Fruit fly (Drosophila melanogaster) whole organism, embryonic: ENCODE measurements around the gene CG42542.
A peak's percentile ranks its signal among the peaks of the same experiment; 100 is the strongest.

Experiments used
- Adf1 ChIP-seq: fragments of 200-800 bp; sonication (Bioruptor generic); IDR thresholded peaks from 2 replicates; pipeline ENCODE4 v1.3.6; 2022; ENCODE audit warnings: missing biosample characterization, missing genetic modification characterization
- Awh ChIP-seq: fragments of 200-800 bp; sonication (Bioruptor generic); IDR thresholded peaks from 2 replicates; pipeline ENCODE4, ENCODE4 v1.3.6; 2022; ENCODE audit warnings: missing biosample characterization, missing genetic modification characterization
- BEAF-32 ChIP-seq: fragments of 200-800 bp; sonication (Bioruptor generic); optimal IDR thresholded peaks from 3 replicates; lab custom pipeline; 2017; ENCODE audit warnings: missing biosample characterization, missing genetic modification characterization, mild to moderate bottlenecking, moderate library complexity, missing genetic modification reagents
- Blimp-1 ChIP-seq: fragments of 200-800 bp; sonication (Bioruptor generic); optimal IDR thresholded peaks from 3 replicates; lab custom pipeline; 2018; ENCODE audit warnings: missing biosample characterization, missing genetic modification characterization, mild to moderate bottlenecking, moderate library complexity, missing genetic modification reagents
- CG10654 ChIP-seq: fragments of 200-800 bp; sonication (Bioruptor generic); optimal IDR thresholded peaks from 2 replicates; lab custom pipeline; 2016; ENCODE audit warnings: missing biosample characterization, missing genetic modification characterization
- CG11398 ChIP-seq: fragments of 200-800 bp; sonication (Bioruptor generic); optimal IDR thresholded peaks from 2 replicates; lab custom pipeline; 2016; ENCODE audit warnings: missing biosample characterization, missing genetic modification characterization
- CG12744 ChIP-seq: fragments of 200-800 bp; sonication (Bioruptor generic); optimal IDR thresholded peaks from 2 replicates; lab custom pipeline; 2016; ENCODE audit warnings: missing biosample characterization, missing genetic modification characterization
- CG12942 ChIP-seq: fragments of 200-800 bp; sonication (Bioruptor generic); optimal IDR thresholded peaks from 3 replicates; lab custom pipeline; 2016; ENCODE audit warnings: missing biosample characterization, missing genetic modification characterization
- CG15011 ChIP-seq: fragments of 200-800 bp; sonication (Bioruptor generic); optimal IDR thresholded peaks from 3 replicates; lab custom pipeline; 2018; ENCODE audit warnings: missing biosample characterization, mild to moderate bottlenecking, missing genetic modification characterization
- CG17802 ChIP-seq: fragments of 200-800 bp; sonication (Bioruptor generic); optimal IDR thresholded peaks from 2 replicates; lab custom pipeline; 2018; ENCODE audit warnings: missing biosample characterization, mild to moderate bottlenecking, missing genetic modification characterization, moderate library complexity
- CG18011 ChIP-seq: fragments of 200-800 bp; sonication (Bioruptor generic); optimal IDR thresholded peaks from 2 replicates; lab custom pipeline; 2017; ENCODE audit warnings: missing biosample characterization, missing genetic modification characterization, mild to moderate bottlenecking, moderate library complexity, missing genotype
- CG1832 ChIP-seq: fragments of 200-800 bp; sonication (Bioruptor generic); optimal IDR thresholded peaks from 2 replicates; lab custom pipeline; 2017; ENCODE audit warnings: missing biosample characterization, mild to moderate bottlenecking, missing genetic modification characterization, inconsistent platforms
- CG30403 ChIP-seq: fragments of 200-800 bp; sonication (Bioruptor generic); optimal IDR thresholded peaks from 3 replicates; lab custom pipeline; 2016; ENCODE audit warnings: missing biosample characterization, missing genetic modification characterization
- CG31441 ChIP-seq: fragments of 200-800 bp; sonication (Bioruptor generic); IDR thresholded peaks from 2 replicates; pipeline ENCODE4 v1.3.6; 2022; ENCODE audit warnings: missing biosample characterization, missing genetic modification characterization
- CG4282 ChIP-seq: fragments of 200-800 bp; sonication (Bioruptor generic); optimal IDR thresholded peaks from 2 replicates; lab custom pipeline; 2016; ENCODE audit warnings: missing biosample characterization, missing genetic modification characterization
- CG4707 ChIP-seq: fragments of 200-800 bp; sonication (Bioruptor generic); optimal IDR thresholded peaks from 2 replicates; lab custom pipeline; 2018; ENCODE audit warnings: missing biosample characterization, mild to moderate bottlenecking, missing genetic modification characterization, moderate library complexity
- CG6654 ChIP-seq: fragments of 200-800 bp; sonication (Bioruptor generic); optimal IDR thresholded peaks from 2 replicates; lab custom pipeline; 2017; ENCODE audit warnings: missing biosample characterization, mild to moderate bottlenecking, missing genetic modification characterization
- D ChIP-seq, 2 experiments: fragments of 200-800 bp in 1 of 2; fragments of >200 bp in 1 of 2; sonication (Bioruptor generic) in 1 of 2; optimal IDR thresholded peaks; 2 replicates in 1 of 2; 3 replicates in 1 of 2; lab custom pipeline; 2017; ENCODE audit warnings: mild to moderate bottlenecking in 1 of 2, missing biosample characterization in 1 of 2, missing genetic modification characterization in 1 of 2, missing genetic modification reagents in 1 of 2
- Dbx ChIP-seq: fragments of 200-800 bp; sonication (Bioruptor generic); IDR thresholded peaks from 3 replicates; pipeline ENCODE4 v1.3.6; 2022; ENCODE audit warnings: missing biosample characterization, missing genetic modification characterization
- Ets97D ChIP-seq: fragments of 200-800 bp; sonication (Bioruptor generic); optimal IDR thresholded peaks from 3 replicates; lab custom pipeline; 2016; ENCODE audit warnings: missing biosample characterization, missing genetic modification characterization
- Gsc ChIP-seq: fragments of 200-800 bp; sonication (Bioruptor generic); IDR thresholded peaks from 2 replicates; pipeline ENCODE4 v1.3.6; 2022; ENCODE audit warnings: missing biosample characterization, missing genetic modification characterization
- HmgD ChIP-seq: fragments of 200-800 bp; sonication (Bioruptor generic); optimal IDR thresholded peaks from 3 replicates; lab custom pipeline; 2016; ENCODE audit warnings: missing biosample characterization, missing genetic modification characterization
- HmgZ ChIP-seq: fragments of 200-800 bp; sonication (Bioruptor generic); optimal IDR thresholded peaks from 2 replicates; lab custom pipeline; 2018; ENCODE audit warnings: missing biosample characterization, mild to moderate bottlenecking, missing genetic modification characterization
- Hmx ChIP-seq: fragments of 200-800 bp; sonication (Bioruptor generic); optimal IDR thresholded peaks from 2 replicates; lab custom pipeline; 2016; ENCODE audit warnings: missing biosample characterization, missing genetic modification characterization
- Hr78 ChIP-seq, 2 experiments: fragments of 200-800 bp in 1 of 2; fragments of >200 bp in 1 of 2; sonication (Bioruptor generic) in 1 of 2; optimal IDR thresholded peaks; 2 replicates each; lab custom pipeline; 2017 to 2019; ENCODE audit warnings: missing biosample characterization in 2 of 2, missing genetic modification characterization in 2 of 2, mild to moderate bottlenecking in 1 of 2, moderate library complexity in 1 of 2
- Nf-YB ChIP-seq: fragments of 200-800 bp; sonication (Bioruptor generic); optimal IDR thresholded peaks from 3 replicates; lab custom pipeline; 2019; ENCODE audit warnings: missing biosample characterization, mild to moderate bottlenecking, missing genetic modification characterization, moderate library complexity
- Oli ChIP-seq: fragments of 200-800 bp; sonication (Bioruptor generic); optimal IDR thresholded peaks from 2 replicates; lab custom pipeline; 2018; ENCODE audit warnings: missing biosample characterization, mild to moderate bottlenecking, missing genetic modification characterization, moderate library complexity
- Ravus ChIP-seq: fragments of 200-800 bp; sonication (Bioruptor generic); IDR thresholded peaks from 2 replicates; pipeline ENCODE4 v1.3.6; 2022; ENCODE audit warnings: missing biosample characterization, missing genetic modification characterization
- Sin3A ChIP-seq: fragments of >200 bp; optimal IDR thresholded peaks from 2 replicates; lab custom pipeline; 2018
- Stat92E ChIP-seq, 3 experiments: fragments of >200 bp in 2 of 3; fragments of 200-800 bp in 1 of 3; sonication (Bioruptor generic) in 1 of 3; optimal IDR thresholded peaks; 2 replicates each; lab custom pipeline; 2017 to 2019; ENCODE audit warnings: missing biosample characterization in 3 of 3, missing genetic modification characterization in 3 of 3, mild to moderate bottlenecking in 1 of 3, moderate library complexity in 1 of 3
- al ChIP-seq: fragments of 200-800 bp; sonication (Bioruptor generic); IDR thresholded peaks from 2 replicates; pipeline ENCODE4 v1.3.6; 2022; ENCODE audit warnings: missing biosample characterization, missing genetic modification characterization
- aop ChIP-seq: fragments of 200-800 bp; sonication (Bioruptor generic); IDR thresholded peaks from 2 replicates; pipeline ENCODE4 v1.3.6; 2022; ENCODE audit warnings: missing biosample characterization, missing genetic modification characterization
- bcd ChIP-seq: fragments of 200-800 bp; sonication (Bioruptor generic); optimal IDR thresholded peaks from 2 replicates; lab custom pipeline; 2017; ENCODE audit warnings: missing biosample characterization, mild to moderate bottlenecking, missing genetic modification characterization
- cg ChIP-seq: fragments of 200-800 bp; sonication (Bioruptor generic); optimal IDR thresholded peaks from 3 replicates; lab custom pipeline; 2019; ENCODE audit warnings: missing biosample characterization, mild to moderate bottlenecking, missing genetic modification characterization, moderate library complexity
- dmrt99B ChIP-seq: fragments of 200-800 bp; sonication (Bioruptor generic); optimal IDR thresholded peaks from 2 replicates; lab custom pipeline; 2018; ENCODE audit warnings: missing biosample characterization, mild to moderate bottlenecking, missing genetic modification characterization, moderate library complexity
- fd96Cb ChIP-seq: fragments of 200-800 bp; sonication (Bioruptor generic); optimal IDR thresholded peaks from 2 replicates; lab custom pipeline; 2018; ENCODE audit warnings: missing biosample characterization, mild to moderate bottlenecking, missing genetic modification characterization, moderate library complexity
- gce ChIP-seq: fragments of 200-800 bp; sonication (Bioruptor generic); IDR thresholded peaks from 3 replicates; pipeline ENCODE4 v1.3.6; 2022; ENCODE audit warnings: missing biosample characterization, missing genetic modification characterization
- gsb ChIP-seq: fragments of 200-800 bp; sonication (Bioruptor generic); IDR thresholded peaks from 2 replicates; pipeline ENCODE4 v1.3.6; 2022; ENCODE audit warnings: missing biosample characterization, missing genetic modification characterization
- hkb ChIP-seq, 2 experiments: fragments of 200-800 bp in 1 of 2; fragments of >200 bp in 1 of 2; sonication (Bioruptor generic) in 1 of 2; IDR thresholded peaks in 1 of 2; optimal IDR thresholded peaks in 1 of 2; 2 replicates each; pipeline versions ENCODE4 v1.3.6 to Lab custom; 2017 to 2022; ENCODE audit warnings: missing biosample characterization in 1 of 2, missing genetic modification characterization in 1 of 2
- klu ChIP-seq: fragments of 200-800 bp; sonication (Bioruptor generic); IDR thresholded peaks from 2 replicates; pipeline ENCODE4 v1.3.6; 2022; ENCODE audit warnings: missing biosample characterization, missing genetic modification characterization
- luna ChIP-seq: fragments of 200-800 bp; sonication (Bioruptor generic); optimal IDR thresholded peaks from 2 replicates; lab custom pipeline; 2016; ENCODE audit warnings: missing biosample characterization, missing genetic modification characterization
- p53 ChIP-seq: fragments of 200-800 bp; sonication (Bioruptor generic); optimal IDR thresholded peaks from 2 replicates; lab custom pipeline; 2016; ENCODE audit warnings: missing biosample characterization, missing genetic modification characterization
- pho ChIP-seq: fragments of 200-800 bp; sonication (Bioruptor generic); optimal IDR thresholded peaks from 2 replicates; lab custom pipeline; 2016; ENCODE audit warnings: missing biosample characterization, missing genetic modification characterization
- scrt ChIP-seq: fragments of 200-800 bp; sonication (Bioruptor generic); optimal IDR thresholded peaks from 2 replicates; lab custom pipeline; 2018; ENCODE audit warnings: missing biosample characterization, mild to moderate bottlenecking, missing genetic modification characterization, moderate library complexity
- sr ChIP-seq: fragments of 200-800 bp; sonication (Bioruptor generic); IDR thresholded peaks from 3 replicates; pipeline ENCODE4 v1.3.6; 2022; ENCODE audit warnings: missing biosample characterization, missing genetic modification characterization
- sug ChIP-seq: fragments of 200-800 bp; optimal IDR thresholded peaks from 2 replicates; lab custom pipeline; 2019; ENCODE audit warnings: missing biosample characterization, mild to moderate bottlenecking, missing genetic modification characterization, moderate library complexity
- toy ChIP-seq: fragments of 200-800 bp; sonication (Bioruptor generic); IDR thresholded peaks from 2 replicates; pipeline ENCODE4 v1.3.6; 2022; ENCODE audit warnings: missing biosample characterization, missing genetic modification characterization
- trh ChIP-seq: fragments of 200-800 bp; sonication (Bioruptor generic); optimal IDR thresholded peaks from 2 replicates; lab custom pipeline; 2016; ENCODE audit warnings: missing biosample characterization, missing genetic modification characterization
- wek ChIP-seq: fragments of 200-800 bp; sonication (Bioruptor generic); optimal IDR thresholded peaks from 3 replicates; lab custom pipeline; 2018; ENCODE audit warnings: missing biosample characterization, mild to moderate bottlenecking, missing genetic modification characterization, moderate library complexity
- z ChIP-seq: fragments of 200-800 bp; sonication (Bioruptor generic); IDR thresholded peaks from 3 replicates; pipeline ENCODE4 v1.3.6; 2022; ENCODE audit warnings: missing biosample characterization, missing genetic modification characterization

Gene CG42542

dm6 chr3R:15213362-15213989 lies 17.1 kb downstream of the CG42542 start, which contains the start of the genes CG6654 and CG4210 (continued):
- TF ChIP-seq CG10654 (no peak), CG12942 (no peak), z (GFP tag; lab: Robert Waterston, UW) (no peak), bcd (GFP tag; lab: Kevin White, UChicago) (no peak), fd96Cb (no peak), CG18011 (no peak), Ets97D (GFP tag; lab: Kevin White, UChicago) (peak; percentile 44), p53 (GFP tag; lab: Kevin White, UChicago) (no peak), sug (peak; percentile 64), D (optimal IDR thresholded peaks at IDR 0.05; lab: Kevin White, UChicago) (no peak), D (GFP tag; optimal IDR thresholded peaks at IDR 0.05; lab: Kevin White, UChicago) (no peak), CG6654 (GFP tag; lab: Kevin White, UChicago) (no peak), Adf1 (no peak), Hmx (GFP tag; lab: Kevin White, UChicago) (no peak), BEAF-32 (GFP tag; lab: Kevin White, UChicago) (peak; percentile 78), Stat92E (GFP tag; optimal IDR thresholded peaks at IDR 0.05; lab: Kevin White, UChicago) (peak in 1 of 3 experiments; percentile 63), sr (no peak), dmrt99B (tag; lab: Kevin White, UChicago) (no peak), aop (GFP tag; lab: Robert Waterston, UW) (no peak), CG12744 (GFP tag; lab: Kevin White, UChicago) (no peak), CG4707 (GFP tag; lab: Kevin White, UChicago) (no peak), Nf-YB (GFP tag; lab: Kevin White, UChicago) (no peak), toy (GFP tag; lab: Robert Waterston, UW) (no peak), CG1832 (GFP tag; lab: Kevin White, UChicago) (no peak), Sin3A (lab: Kevin White, UChicago) (peak; percentile 21), gce (GFP tag; lab: Robert Waterston, UW) (no peak), Dbx (GFP tag; lab: Robert Waterston, UW) (0 out of 3 replicates have a peak, but pooled peaks have one; percentile 15), CG31441 (GFP tag; lab: Robert Waterston, UW) (peak; percentile 64), CG17802 (tag; lab: Kevin White, UChicago) (no peak), cg (GFP tag; lab: Kevin White, UChicago) (no peak), Blimp-1 (no peak), HmgD (GFP tag; lab: Kevin White, UChicago) (no peak), Awh (GFP tag; lab: Robert Waterston, UW) (no peak), CG30403 (GFP tag; lab: Kevin White, UChicago) (no peak), Hr78 (GFP tag; optimal IDR thresholded peaks at IDR 0.05; lab: Kevin White, UChicago) (no peak), trh (GFP tag; lab: Kevin White, UChicago) (no peak), scrt (no peak), Oli (tag; lab: Kevin White, UChicago) (no peak), CG11398 (GFP tag; lab: Kevin White, UChicago) (no peak), pho (no peak), Ravus (no peak), wek (no peak), klu (no peak), CG4282 (GFP tag; lab: Kevin White, UChicago) (no peak), HmgZ (peak; percentile 48), luna (GFP tag; lab: Kevin White, UChicago) (no peak), CG15011 (GFP tag; lab: Kevin White, UChicago) (no peak), al (GFP tag; lab: Robert Waterston, UW) (no peak), Gsc (GFP tag; lab: Robert Waterston, UW) (no peak), hkb (optimal IDR thresholded peaks at IDR 0.05; lab: Kevin White, UChicago) (no peak), hkb (GFP tag; IDR thresholded peaks at IDR 0.05; lab: Robert Waterston, UW) (no peak), gsb (GFP tag; lab: Robert Waterston, UW) (no peak)
